Fruit fly (Drosophila melanogaster) whole organism, larva: ENCODE results near the gene CG6865.

Experiments
- noc ChIP-seq: fragments of 200-800 bp; sonication (Bioruptor generic); optimal IDR thresholded peaks from 3 replicates; lab custom pipeline; 2019; ENCODE audit warnings: missing biosample characterization, mild to moderate bottlenecking, missing genetic modification characterization, moderate library complexity

The CG6865 gene

DNA sequence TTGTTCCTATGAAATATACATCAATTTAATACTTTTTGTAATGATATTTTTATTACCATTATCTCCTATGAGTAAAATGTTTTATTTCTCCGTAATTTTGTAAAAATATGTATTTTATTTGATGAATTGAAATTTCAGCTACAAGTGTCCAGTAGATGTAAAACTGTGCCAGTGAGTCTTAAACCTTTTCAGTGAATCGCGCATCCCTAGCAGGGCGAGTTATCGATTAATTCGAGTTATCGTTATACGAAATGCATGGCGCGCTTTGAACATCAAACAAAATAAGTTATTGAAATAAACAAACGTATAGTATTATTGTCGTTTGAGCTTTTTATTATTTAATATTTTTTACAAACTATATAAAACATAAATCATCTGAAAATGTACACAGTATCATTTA is 35.1 kb upstream of the CG6865 start:
- no peak for TF ChIP-seq noc (tag; lab: Kevin White, UChicago)

DNA sequence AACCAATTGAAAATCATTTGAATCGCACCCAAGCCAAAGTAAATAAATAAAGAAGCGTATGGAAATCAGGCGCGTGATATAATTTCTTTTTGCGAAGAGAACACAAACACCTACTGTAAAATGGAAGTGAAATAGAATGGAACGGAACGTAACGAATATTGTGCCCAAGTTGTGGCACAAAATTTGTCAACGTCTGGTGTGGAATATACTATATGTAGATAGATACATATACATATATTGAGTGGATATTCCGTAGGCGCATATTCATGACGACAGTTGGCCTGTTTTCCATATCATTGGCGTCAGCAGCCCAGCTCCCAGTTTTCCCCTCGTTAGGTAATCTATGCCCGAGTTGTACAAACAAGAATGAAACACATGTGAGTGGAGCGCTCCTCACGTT is 31.3 kb upstream of the CG6865 start:
- TF ChIP-seq noc (tag; lab: Kevin White, UChicago) = no peak

DNA sequence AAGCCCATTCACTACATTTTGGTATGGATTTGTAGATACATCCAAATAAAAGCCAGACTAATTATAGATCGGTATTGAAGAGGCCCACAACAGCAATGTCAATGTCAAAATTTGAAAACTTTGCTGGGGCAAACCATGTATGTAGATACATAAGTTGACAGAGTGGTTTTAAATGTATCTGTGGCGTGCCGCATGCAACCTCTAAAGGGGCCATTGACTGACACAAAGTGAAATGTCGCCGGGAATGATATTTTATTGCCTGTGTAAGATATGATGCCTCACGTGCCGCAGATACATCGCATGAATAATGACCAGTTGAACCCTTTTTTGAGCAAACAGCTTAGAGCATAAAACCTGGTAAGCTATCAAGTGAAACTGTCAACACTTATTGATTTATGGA is 30.7 kb upstream of the CG6865 start:
- TF ChIP-seq noc (tag; lab: Kevin White, UChicago) = no peak

DNA sequence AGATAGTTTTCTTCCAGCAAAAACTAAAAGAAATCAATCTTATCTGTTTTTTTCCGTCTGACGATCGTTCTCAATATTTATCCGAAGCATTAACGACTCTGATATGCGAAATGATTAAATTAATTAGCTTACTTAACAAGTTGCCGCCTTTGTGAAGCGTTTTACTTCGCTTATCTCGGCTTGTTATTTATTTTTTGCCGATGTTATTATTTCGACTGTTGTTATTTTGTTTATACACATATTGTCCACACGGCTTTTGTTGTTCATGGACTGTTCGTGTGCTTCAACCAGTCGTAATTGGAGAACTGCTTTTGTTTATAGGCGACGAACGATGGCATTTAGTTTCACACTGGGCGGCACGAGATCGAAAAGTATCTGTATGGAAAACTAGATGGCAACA is 30.2 kb upstream of the CG6865 start:
- no peak for TF ChIP-seq noc (tag; lab: Kevin White, UChicago)

DNA sequence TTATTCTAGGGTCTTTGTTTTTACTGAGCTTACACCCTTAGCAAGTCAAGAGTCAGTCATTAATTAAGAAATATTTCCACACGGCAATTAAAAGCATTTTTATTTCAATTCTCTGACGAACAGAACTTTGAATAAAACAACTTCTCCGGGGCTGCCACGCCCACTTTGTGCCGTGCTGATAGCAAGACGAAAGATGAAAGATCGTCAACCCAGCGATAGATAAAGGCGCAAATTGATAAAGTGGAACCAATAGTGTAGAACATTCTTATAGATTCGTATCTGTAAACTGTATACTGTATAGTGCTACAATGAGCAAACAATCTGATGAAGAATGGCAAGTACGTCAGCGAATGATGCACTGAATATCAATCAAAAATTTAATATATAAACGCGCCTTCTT is 28.5 kb upstream of the CG6865 start:
- TF ChIP-seq noc (tag; lab: Kevin White, UChicago) = peak; percentile 29

DNA sequence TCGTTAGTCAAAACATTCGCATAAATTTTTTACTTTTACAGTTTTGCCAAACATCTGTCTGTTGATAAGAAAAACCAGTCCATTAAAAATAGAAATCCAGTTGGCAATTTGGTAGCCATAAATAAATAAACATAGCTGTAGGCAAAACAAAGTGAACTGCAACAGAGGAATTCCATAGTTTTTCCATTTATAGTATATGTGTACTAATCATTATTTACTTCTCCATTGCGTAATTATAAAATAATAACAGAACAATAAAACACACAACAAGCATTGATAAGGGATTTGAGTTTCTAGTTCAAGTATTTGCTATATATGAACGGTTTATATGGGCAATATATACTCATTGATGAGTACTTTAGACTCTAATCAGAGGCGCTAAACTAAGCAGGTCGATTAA is 26.8 kb upstream of the CG6865 start:
- TF ChIP-seq noc (tag; lab: Kevin White, UChicago) = peak; percentile 34

DNA sequence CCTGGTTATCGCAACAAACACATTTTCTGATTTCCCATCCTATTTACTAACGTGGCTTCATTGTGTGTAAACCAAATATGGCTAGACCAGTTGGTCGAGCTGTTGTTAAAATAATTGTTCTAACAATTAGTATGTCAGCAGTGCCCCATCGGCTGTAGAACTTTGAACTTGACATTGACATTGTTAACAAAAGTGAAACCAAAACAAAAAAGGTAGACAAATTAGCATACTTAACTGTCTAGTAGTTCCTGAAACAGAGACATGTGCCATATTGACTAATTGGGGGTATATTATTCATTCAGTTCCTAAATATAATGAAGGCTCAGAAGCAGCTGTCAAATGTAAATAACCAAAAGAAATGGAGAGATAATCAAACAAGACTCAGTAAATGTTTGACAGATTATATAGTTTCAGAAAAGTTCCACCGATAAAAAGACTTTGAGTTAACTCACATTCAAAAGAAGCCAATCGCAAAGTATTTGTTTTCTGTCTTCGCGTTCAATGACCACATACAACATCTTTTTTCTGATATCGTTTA is 25.7 kb upstream of the CG6865 start:
- TF ChIP-seq noc (tag; lab: Kevin White, UChicago) = no peak

DNA sequence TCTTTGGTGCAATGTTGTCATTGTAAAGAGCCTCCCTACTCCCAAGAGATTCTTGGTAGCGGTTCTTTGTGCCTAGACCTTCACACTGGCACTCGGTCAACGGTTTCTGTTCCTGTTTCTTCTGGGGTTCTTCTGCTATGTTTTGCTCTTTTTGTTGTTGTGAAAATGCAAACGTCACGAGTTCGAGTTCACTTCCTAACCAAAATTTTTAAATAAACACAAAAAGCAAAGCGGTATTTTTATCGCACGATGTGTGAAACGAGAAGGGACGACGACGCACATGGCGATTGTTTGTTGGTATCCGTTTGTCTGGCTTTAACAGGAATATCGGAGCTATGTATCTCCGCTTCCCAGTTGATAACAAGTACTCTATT is 23.5 kb upstream of the CG6865 start:
- no peak for TF ChIP-seq noc (tag; lab: Kevin White, UChicago)

DNA sequence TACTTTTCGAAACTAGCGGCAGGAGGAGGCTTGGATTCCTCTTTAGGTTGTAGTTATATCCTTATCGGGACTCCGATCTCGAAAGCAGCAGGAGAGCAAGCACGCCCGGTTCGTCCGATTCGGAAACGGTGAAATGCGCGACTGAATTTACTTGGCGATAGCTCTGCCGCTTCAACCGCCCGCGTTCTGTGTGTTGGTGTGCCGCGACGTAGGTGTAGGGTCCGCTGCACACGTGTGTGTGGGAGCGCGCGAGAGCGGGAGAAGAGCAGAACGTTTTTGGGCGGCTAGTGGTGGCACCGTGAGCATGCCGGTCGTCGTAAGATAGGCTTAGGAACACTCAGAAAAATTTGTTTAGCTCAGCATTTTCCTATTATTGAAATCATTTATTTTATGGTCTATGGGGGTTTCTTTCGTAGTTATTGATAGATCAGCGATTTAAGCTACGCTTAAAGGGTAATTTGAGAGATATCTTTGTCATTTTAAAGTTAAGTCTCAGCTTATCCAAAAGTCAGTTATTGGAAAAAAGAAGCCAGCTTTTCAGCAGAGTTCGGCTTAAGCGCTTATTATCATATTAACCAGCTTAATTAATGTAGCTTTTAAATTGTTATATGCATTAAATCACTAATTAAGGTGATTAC is 23.0 kb upstream of the CG6865 start:
- TF ChIP-seq noc (tag; lab: Kevin White, UChicago) = peak; percentile 26

DNA sequence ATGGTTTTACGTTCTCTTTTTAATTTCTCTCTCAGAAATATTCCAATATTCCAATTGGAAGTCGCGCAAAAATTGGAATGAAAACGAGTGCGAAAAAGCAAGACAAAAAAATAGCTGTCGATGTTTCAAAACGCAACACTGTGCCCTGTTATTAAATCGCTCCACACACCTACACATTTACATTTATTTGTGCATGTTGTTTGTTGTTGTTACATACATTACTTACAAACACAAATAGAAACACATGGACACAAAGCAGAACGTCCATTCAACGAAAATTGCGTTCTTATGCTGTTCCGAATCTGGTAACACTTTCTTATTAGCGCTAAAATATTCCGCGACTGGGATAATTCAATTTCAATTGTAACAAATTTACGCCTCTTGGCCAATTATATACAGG is 22.2 kb upstream of the CG6865 start:
- no peak for TF ChIP-seq noc (tag; lab: Kevin White, UChicago)

DNA sequence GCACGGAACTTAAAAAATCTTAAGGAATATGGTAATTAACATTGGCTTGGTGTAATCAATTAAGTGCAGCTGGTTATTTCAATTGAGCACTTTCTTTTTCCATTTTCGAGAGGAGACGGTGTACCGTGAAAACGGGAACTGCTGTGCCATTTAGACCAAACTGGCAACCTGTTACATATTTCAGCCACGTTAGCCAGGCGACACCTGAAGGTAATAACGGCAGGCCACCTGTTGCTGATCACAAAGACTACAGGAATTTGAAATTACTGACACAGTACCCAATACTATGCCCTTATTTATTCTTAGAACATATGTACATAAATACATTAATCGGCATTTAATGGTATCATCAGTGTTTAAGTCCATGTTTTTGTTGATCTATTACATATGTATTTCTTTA is 21.2 kb upstream of the CG6865 start:
- TF ChIP-seq noc (tag; lab: Kevin White, UChicago) = no peak

DNA sequence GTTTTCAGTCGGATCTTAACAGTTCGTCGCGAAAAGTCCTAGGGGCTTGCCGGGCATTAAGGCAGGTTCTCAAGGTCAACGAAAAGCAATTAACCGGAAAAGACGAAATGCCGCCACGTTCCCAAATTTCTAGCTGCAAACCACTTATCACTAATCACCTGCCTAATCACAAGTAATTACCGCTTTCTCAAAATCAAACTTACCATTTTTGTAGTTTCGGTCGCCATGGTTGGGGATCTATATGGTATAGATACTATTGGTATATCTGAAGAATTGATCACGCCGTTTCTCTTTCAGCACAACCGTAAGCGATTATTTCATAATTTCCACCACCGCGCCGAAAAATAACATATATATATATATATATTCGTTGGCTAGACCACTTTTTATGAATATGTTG is 17.6 kb upstream of the CG6865 start:
- TF ChIP-seq noc (tag; lab: Kevin White, UChicago) = no peak

DNA sequence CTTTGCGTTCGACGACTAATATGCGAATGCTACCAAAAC is 17.4 kb upstream of the CG6865 start, which contains the start of gene Indy:
Gene Indy, minus strand, starts transcription at position 35 of the 39 bp plus-strand sequence.
- no peak for TF ChIP-seq noc (tag; lab: Kevin White, UChicago)

DNA sequence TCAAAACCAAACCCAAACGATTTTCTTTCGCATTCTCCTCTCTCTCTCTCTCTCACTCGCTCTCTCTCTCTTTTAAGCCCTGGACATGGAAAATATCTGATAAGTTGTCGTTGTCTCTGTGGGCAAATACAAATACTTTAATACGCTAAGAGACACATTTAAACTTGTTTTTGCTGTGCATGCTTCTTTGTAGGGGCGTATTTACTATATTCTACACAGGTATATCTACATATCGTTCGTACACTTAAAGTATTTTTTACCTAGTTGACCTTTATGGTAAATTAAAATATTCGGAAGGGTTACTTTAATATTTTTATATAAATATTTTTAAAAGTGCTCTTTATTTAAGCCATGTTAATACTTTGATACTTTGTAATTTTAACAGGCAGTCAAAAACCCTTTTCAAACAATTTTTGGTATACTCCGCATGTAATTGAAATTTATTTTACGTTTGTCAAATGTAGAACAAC is 17.1 kb upstream of the CG6865 start:
- TF ChIP-seq noc (tag; lab: Kevin White, UChicago) = no peak

DNA sequence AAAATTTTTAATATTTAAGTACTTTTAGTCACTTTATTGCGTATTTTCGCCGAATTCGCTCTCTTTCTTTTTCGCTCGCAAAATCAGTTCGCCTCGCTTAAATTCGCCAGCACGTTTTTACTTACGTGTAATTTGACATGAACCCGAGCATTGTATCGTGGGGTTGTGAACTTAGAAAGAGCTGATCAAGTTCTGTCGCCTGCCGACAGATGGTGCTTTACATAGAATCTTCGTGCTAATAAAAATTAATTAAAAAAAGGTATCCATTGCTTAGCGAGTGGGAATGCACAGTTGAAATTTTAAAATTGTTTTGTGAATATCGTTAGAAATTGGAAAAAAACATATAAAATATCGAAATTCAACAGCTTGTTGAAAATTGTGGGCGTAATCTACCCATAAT is 15.0 kb upstream of the CG6865 start:
- TF ChIP-seq noc (tag; lab: Kevin White, UChicago) = no peak

DNA sequence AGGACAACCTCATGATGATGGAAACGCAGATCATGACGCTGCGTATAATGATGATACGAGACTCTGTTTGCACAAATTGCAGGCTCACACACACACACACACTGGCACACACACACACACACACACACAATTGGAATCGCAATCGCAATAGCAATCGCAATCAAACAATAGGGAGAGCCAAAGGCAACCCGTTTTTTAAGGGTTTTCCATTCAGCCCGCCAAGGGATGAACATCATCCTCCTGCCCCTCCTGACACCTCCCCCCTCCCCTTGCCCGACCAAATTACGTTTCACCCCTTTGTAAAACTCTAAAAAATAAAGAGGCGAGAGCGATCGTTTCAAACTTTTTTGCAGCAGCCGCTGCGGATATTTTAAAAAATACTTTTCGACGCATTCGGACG is 11.2 kb upstream of the CG6865 start:
- TF ChIP-seq noc (tag; lab: Kevin White, UChicago) = no peak

DNA sequence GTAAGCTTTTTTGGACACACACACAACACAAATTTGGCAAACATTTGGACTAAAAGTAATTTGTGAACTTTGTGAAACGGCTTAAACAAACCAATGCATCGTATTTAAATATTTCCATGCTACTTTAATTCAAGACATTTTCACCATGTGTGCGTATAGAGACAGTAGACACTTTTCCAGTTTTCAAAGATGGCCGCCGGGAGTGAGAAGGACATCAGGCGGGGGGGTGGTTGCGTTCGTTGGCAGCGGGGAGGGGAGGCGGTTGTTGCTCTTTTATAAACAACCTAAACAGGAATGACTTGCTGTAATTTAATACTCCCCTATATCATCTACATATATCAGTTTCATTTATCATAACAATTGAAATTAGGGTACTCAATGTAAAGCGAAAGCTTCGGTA is 10.0 kb upstream of the CG6865 start:
- TF ChIP-seq noc (tag; lab: Kevin White, UChicago) = no peak

DNA sequence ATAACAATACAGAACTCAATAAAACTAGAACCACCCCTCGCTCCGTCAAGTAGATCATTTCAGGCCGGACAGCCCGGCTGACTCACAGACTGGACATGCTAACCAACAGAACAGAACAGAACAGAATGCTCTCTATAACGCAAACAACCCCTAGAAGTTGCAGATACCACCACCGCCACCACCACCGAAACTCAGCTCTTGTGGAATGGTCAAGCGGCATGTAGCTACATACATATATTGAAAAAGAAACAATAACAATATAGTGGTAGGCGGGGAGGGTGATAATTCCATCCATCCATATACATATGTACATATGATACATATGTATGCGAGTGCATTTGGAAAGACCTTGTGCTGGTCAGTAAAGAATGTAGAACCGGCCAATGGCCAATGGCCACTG is 9.0 kb upstream of the CG6865 start:
- no peak for TF ChIP-seq noc (tag; lab: Kevin White, UChicago)
